Worm (Caenorhabditis elegans): ENCODE data around the gene F22F4.9.

F22F4.9 gene

ce11 chrX:6040435-6041093, 41.3 kb upstream of the F22F4.9 start (continued):
- TF ChIP-seq nhr-77 (tag; optimal IDR thresholded peaks at IDR 0.05) (no peak), fos-1 (tag; optimal IDR thresholded peaks at IDR 0.05) (no peak), zfp-2 (tag; optimal IDR thresholded peaks at IDR 0.05) (no peak), mdt-29 (GFP tag; IDR thresholded peaks at IDR 0.05) (no peak), ztf-11 (tag; optimal IDR thresholded peaks at IDR 0.05) (no peak), nhr-111 (GFP tag; optimal IDR thresholded peaks at IDR 0.05) (no peak), daf-12 (tag; optimal IDR thresholded peaks at IDR 0.05) (no peak), hif-1 (tag; optimal IDR thresholded peaks at IDR 0.05) (no peak), spr-1 (tag; optimal IDR thresholded peaks at IDR 0.05) (no peak), ceh-82 (tag; optimal IDR thresholded peaks at IDR 0.05) (no peak)

ce11 chrX:6039544-6039943, 40.2 kb upstream of the F22F4.9 start, which contains the start of gene hsp-25:
hsp-25 (minus strand) TSS chrX:6039644.
- TF ChIP-seq lin-13 (GFP tag; optimal IDR thresholded peaks at IDR 0.05) (no peak), aha-1 (tag) (peak; percentile 29), lin-15B (tag; optimal IDR thresholded peaks at IDR 0.05) (no peak), saeg-2 (GFP tag; IDR thresholded peaks at IDR 0.05) (no peak), F10B5.3 (tag; optimal IDR thresholded peaks at IDR 0.05) (no peak), dve-1 (tag; optimal IDR thresholded peaks at IDR 0.05; ENCODE audit: insufficient read depth) (no peak), arid-1 (GFP tag; conservative IDR thresholded peaks at IDR 0.05) (no peak), ceh-62 (tag; optimal IDR thresholded peaks at IDR 0.05) (no peak), sdz-12 (GFP tag; optimal IDR thresholded peaks at IDR 0.05) (no peak), tag-97 (GFP tag; IDR thresholded peaks at IDR 0.05) (no peak), madf-5 (GFP tag; IDR thresholded peaks at IDR 0.05) (no peak), mxl-3 (GFP tag; optimal IDR thresholded peaks at IDR 0.05) (no peak), unc-62 (GFP tag; optimal IDR thresholded peaks at IDR 0.05 in 1 of 2) (peak in 1 of 2 experiments; percentile 72), unc-62 (tag; optimal IDR thresholded peaks at IDR 0.05) (no peak), hlh-11 (tag; optimal IDR thresholded peaks at IDR 0.05) (no peak), pha-4 (GFP tag; IDR thresholded peaks at IDR 0.05) (no peak), pha-4 (tag; optimal IDR thresholded peaks at IDR 0.05) (no peak)

- TF ChIP-seq aha-1 (tag) (peak; percentile 33), dve-1 (tag; optimal IDR thresholded peaks at IDR 0.05; ENCODE audit: insufficient read depth) (no peak)
Observed at ce11 chrX:6031169-6031568, 31.9 kb upstream of the F22F4.9 start, which contains the start of gene ipp-5. ipp-5 (plus strand) TSS chrX:6031469.

- TF ChIP-seq aha-1 (tag) (peak; percentile 50), ZK337.2 (GFP tag; IDR thresholded peaks at IDR 0.05) (no peak), zip-11 (GFP tag; IDR thresholded peaks at IDR 0.05) (no peak), ceh-44 (GFP tag; IDR thresholded peaks at IDR 0.05) (no peak), mes-2 (tag; optimal IDR thresholded peaks at IDR 0.05; ENCODE audit: poor library complexity, severe bottlenecking) (no peak), nhr-48 (tag; optimal IDR thresholded peaks at IDR 0.05) (no peak), nhr-11 (tag; optimal IDR thresholded peaks at IDR 0.05) (no peak), skn-1 (tag; optimal IDR thresholded peaks at IDR 0.05) (no peak), F26F4.8 (GFP tag; conservative IDR thresholded peaks at IDR 0.05) (no peak), unc-62 (GFP tag; optimal IDR thresholded peaks at IDR 0.05 in 1 of 2) (peak in 1 of 2 experiments; percentile 98), unc-62 (tag; optimal IDR thresholded peaks at IDR 0.05) (no peak), pqm-1 (tag; optimal IDR thresholded peaks at IDR 0.05) (no peak), set-16 (GFP tag; IDR thresholded peaks at IDR 0.05) (no peak), dve-1 (tag; optimal IDR thresholded peaks at IDR 0.05; ENCODE audit: insufficient read depth) (no peak), F44E2.7 (GFP tag; IDR thresholded peaks at IDR 0.05) (no peak), nhr-25 (tag; optimal IDR thresholded peaks at IDR 0.05; ENCODE audit: borderline replicate concordance, insufficient read depth) (no peak), daf-8 (GFP tag; IDR thresholded peaks at IDR 0.05) (no peak)
Observed at ce11 chrX:6029075-6029474, 29.8 kb upstream of the F22F4.9 start.
